Fruit fly (Drosophila melanogaster): ENCODE data around the gene Pfdn2.

Pfdn2 gene

DNA sequence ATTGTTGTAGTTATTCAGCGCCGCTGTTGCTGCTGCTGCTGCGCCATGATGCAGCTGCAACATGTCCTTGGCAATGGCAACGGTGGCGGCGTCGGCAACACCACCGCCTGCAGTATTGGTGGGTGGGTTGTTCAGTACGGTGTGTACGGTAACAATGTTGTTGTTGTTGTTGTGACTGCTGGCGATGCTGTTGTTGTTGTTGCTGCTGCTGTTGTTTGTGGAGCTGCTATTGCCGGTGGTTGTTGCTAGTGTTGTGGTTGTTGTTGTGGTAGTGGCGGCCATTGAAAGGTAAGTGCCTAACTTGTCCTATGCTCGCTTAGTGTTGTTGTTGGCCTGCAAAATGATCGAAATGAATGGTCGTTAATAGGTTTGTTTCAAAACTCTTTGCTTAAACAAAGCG is 43.5 kb upstream of the Pfdn2 start:
- no peak for TF ChIP-seq h (GFP tag; optimal IDR thresholded peaks at IDR 0.05)
- no peak for TF ChIP-seq tai (GFP tag; optimal IDR thresholded peaks at IDR 0.05)
- TF ChIP-seq ey (GFP tag; optimal IDR thresholded peaks at IDR 0.05) = no peak
- no peak for TF ChIP-seq Dif (GFP tag; optimal IDR thresholded peaks at IDR 0.05; ENCODE audit: partially characterized antibody)
- no peak for TF ChIP-seq HLH106 (tag; optimal IDR thresholded peaks at IDR 0.05)
- no peak for TF ChIP-seq br (GFP tag; optimal IDR thresholded peaks at IDR 0.05)
- no peak for TF ChIP-seq Hr83 (GFP tag; optimal IDR thresholded peaks at IDR 0.05; ENCODE audit: poor library complexity, severe bottlenecking)
- no peak for TF ChIP-seq dl (GFP tag; optimal IDR thresholded peaks at IDR 0.05; ENCODE audit: insufficient read depth in 1 of 2, partially characterized antibody in 2 of 2)
- no peak for TF ChIP-seq Jra (GFP tag; optimal IDR thresholded peaks at IDR 0.05)
- no peak for TF ChIP-seq Rel (GFP tag; optimal IDR thresholded peaks at IDR 0.05)
- no peak for TF ChIP-seq Rel (tag; optimal IDR thresholded peaks at IDR 0.05)
- TF ChIP-seq Mio (GFP tag; optimal IDR thresholded peaks at IDR 0.05) = no peak
- TF ChIP-seq CG9705 (GFP tag; optimal IDR thresholded peaks at IDR 0.05) = no peak
- TF ChIP-seq usp (GFP tag; optimal IDR thresholded peaks at IDR 0.05) = no peak
- no peak for TF ChIP-seq Dfd (GFP tag; optimal IDR thresholded peaks at IDR 0.05)
- no peak for TF ChIP-seq psq (GFP tag; optimal IDR thresholded peaks at IDR 0.05)
- TF ChIP-seq Hr78 (GFP tag; optimal IDR thresholded peaks at IDR 0.05) = no peak
- TF ChIP-seq CG32264 (GFP tag; optimal IDR thresholded peaks at IDR 0.05) = no peak
- TF ChIP-seq N (GFP tag; optimal IDR thresholded peaks at IDR 0.05) = no peak
- no peak for TF ChIP-seq OdsH (GFP tag; optimal IDR thresholded peaks at IDR 0.05)
- no peak for TF ChIP-seq woc (GFP tag; optimal IDR thresholded peaks at IDR 0.05)

DNA sequence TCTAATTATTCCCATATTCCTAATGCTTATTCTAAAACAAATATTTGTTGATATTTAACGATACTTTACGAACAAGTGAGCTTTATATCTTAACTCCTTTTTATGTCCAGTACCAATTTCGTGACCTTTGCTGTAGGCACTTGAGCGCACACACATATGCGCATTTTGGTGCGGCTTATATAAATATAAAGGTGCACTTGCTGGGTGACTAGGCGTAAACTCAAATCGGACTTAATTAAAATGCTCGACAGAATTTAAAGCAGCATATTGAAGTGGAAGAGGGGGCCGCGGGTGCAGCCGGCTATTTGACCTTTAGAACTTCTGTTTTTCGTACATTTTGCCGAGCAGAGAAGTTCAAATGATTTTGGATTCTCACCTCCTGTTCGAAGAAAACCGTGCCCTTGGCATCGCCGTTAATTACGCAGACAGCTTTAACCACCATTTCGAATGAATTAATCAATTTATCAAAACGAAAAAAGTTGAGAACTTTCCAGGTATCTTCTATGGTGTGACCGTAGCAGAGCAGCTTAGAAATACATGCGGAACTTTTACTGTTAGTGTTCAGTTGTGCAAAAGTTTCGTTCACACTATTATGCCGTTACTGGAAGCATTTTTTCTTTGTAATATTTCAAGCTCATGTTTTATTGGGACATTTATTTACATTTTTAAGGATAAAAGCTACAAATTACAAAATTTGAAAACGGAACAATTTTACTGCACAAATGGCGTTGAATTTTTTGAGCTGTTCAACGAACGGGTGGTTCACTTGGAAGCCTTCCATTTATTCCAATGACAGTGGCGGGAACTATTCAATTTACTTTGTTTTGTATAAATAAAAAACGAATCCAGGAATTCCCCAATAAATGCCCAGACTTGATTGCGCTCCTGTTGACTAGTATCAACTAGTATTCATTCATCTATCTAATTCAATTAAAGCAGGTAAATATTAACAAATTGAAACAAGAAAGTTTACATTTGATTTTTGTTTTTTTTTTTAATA is 39.3 kb upstream of the Pfdn2 start, which contains the start of gene Sod1:
TSS of gene Sod1 (minus strand) at position 543 of the 1,000 bp plus-strand sequence.
- TF ChIP-seq br (GFP tag; optimal IDR thresholded peaks at IDR 0.05) (peak; percentile 32), Myc (optimal IDR thresholded peaks at IDR 0.05) (no peak), rgr (GFP tag; optimal IDR thresholded peaks at IDR 0.05) (peak; percentile 19), Hnf4 (GFP tag; optimal IDR thresholded peaks at IDR 0.05) (peak; percentile 89), Rel (GFP tag; optimal IDR thresholded peaks at IDR 0.05) (no peak), Rel (tag; optimal IDR thresholded peaks at IDR 0.05) (peak; percentile 79), Jra (GFP tag; optimal IDR thresholded peaks at IDR 0.05) (no peak), Hr83 (GFP tag; optimal IDR thresholded peaks at IDR 0.05; ENCODE audit: poor library complexity, severe bottlenecking) (peak; percentile 26), ey (GFP tag; optimal IDR thresholded peaks at IDR 0.05) (no peak), lola (GFP tag; optimal IDR thresholded peaks at IDR 0.05) (peak; percentile 6), dmrt93B (GFP tag; optimal IDR thresholded peaks at IDR 0.05) (no peak)

DNA sequence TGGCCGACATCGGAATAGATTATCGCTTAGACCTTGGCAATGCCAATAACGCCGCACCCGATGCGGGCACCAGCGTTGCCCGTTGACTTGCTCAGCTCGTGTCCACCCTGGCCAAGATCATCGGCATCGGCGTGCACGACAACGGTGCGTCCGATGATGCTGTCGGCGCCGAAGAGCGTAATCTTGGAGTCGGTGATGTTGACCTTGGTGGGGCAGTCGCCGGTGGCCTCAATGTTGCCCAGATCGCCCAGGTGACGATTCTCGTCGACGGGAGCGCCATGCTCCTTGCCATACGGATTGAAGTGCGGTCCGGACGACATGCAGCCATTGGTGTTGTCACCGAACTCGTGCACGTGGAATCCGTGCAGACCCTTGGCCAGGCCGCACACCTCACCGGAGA is 38.2 kb upstream of the Pfdn2 start:
- TF ChIP-seq br (GFP tag; optimal IDR thresholded peaks at IDR 0.05) (no peak), woc (GFP tag; optimal IDR thresholded peaks at IDR 0.05) (no peak), usp (GFP tag; optimal IDR thresholded peaks at IDR 0.05) (no peak), sv (GFP tag; optimal IDR thresholded peaks at IDR 0.05) (no peak), Hr83 (GFP tag; optimal IDR thresholded peaks at IDR 0.05; ENCODE audit: poor library complexity, severe bottlenecking) (no peak), Sp1 (GFP tag; optimal IDR thresholded peaks at IDR 0.05) (no peak), Jra (GFP tag; optimal IDR thresholded peaks at IDR 0.05) (no peak)

DNA sequence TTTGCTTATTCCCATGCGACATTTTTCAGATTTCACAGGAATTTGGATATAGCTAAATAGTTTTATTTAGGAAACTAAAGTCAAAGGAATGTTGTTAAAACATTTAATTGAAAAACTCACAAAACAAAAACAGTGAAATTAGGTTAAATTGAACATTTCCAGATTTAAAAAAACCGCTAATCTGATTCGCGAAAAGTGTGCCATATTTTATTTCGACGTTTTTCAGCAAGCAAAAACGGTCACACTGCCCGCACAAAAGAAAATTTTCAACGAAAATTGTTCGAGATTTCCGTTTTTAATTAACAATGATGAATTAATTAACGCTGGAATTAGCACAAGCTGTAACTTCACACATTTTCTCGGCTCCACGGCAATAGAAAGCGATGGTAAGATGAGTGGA is 35.3 kb upstream of the Pfdn2 start, which contains the start of the genes CG34012 and emei:
TSS of gene CG34012 (minus strand) at position 52 of the 400 bp plus-strand sequence.
TSS of gene emei (plus strand) at position 237 of the 400 bp plus-strand sequence.
- TF ChIP-seq Hr78 (GFP tag; optimal IDR thresholded peaks at IDR 0.05) (no peak), Hnf4 (GFP tag; optimal IDR thresholded peaks at IDR 0.05) (no peak), pan (optimal IDR thresholded peaks at IDR 0.05) (no peak), rgr (GFP tag; optimal IDR thresholded peaks at IDR 0.05) (no peak)

DNA sequence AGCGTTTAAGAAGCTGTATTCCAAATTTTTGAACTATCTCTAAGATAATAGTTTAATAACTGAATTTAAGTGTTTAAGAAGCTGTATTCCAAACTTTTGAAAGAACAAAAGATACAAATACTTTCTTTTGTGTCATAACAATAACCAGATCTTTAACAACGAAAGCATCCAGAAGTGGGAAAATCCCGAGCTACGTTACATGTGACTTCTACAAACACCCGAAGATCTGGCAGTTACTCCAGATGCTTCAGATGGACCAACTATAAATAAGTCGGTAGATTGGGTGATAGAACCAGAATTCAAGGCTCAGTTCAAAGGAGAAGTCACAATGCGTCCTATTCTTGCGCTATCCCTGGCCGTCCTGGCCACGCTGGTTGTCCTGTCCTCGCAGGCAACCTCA is 33.7 kb upstream of the Pfdn2 start, which contains the start of gene CG12522:
TSS of gene CG12522 (plus strand) at position 301 of the 400 bp plus-strand sequence.
- TF ChIP-seq Hnf4 (GFP tag; optimal IDR thresholded peaks at IDR 0.05) (no peak), fru (GFP tag; optimal IDR thresholded peaks at IDR 0.05) (no peak), Dif (GFP tag; optimal IDR thresholded peaks at IDR 0.05; ENCODE audit: partially characterized antibody) (no peak), jim (GFP tag; optimal IDR thresholded peaks at IDR 0.05) (no peak), br (GFP tag; optimal IDR thresholded peaks at IDR 0.05) (no peak), pan (optimal IDR thresholded peaks at IDR 0.05) (no peak), N (GFP tag; optimal IDR thresholded peaks at IDR 0.05) (no peak), usp (GFP tag; optimal IDR thresholded peaks at IDR 0.05) (no peak), CrebA (GFP tag; optimal IDR thresholded peaks at IDR 0.05; ENCODE audit: borderline replicate concordance) (no peak), Vsx2 (GFP tag; optimal IDR thresholded peaks at IDR 0.05; ENCODE audit: partially characterized antibody) (no peak), Sp1 (GFP tag; optimal IDR thresholded peaks at IDR 0.05) (no peak), GATAd (GFP tag; optimal IDR thresholded peaks at IDR 0.05) (no peak), Hr78 (GFP tag; optimal IDR thresholded peaks at IDR 0.05) (no peak), dsf (GFP tag; optimal IDR thresholded peaks at IDR 0.05; ENCODE audit: borderline replicate concordance) (no peak), rgr (GFP tag; optimal IDR thresholded peaks at IDR 0.05) (no peak), Hr83 (GFP tag; optimal IDR thresholded peaks at IDR 0.05; ENCODE audit: poor library complexity, severe bottlenecking) (no peak)

Data from whole organism, wandering third instar larva.